Worm (Caenorhabditis elegans): ENCODE results near the gene cutl-17.

DNA sequence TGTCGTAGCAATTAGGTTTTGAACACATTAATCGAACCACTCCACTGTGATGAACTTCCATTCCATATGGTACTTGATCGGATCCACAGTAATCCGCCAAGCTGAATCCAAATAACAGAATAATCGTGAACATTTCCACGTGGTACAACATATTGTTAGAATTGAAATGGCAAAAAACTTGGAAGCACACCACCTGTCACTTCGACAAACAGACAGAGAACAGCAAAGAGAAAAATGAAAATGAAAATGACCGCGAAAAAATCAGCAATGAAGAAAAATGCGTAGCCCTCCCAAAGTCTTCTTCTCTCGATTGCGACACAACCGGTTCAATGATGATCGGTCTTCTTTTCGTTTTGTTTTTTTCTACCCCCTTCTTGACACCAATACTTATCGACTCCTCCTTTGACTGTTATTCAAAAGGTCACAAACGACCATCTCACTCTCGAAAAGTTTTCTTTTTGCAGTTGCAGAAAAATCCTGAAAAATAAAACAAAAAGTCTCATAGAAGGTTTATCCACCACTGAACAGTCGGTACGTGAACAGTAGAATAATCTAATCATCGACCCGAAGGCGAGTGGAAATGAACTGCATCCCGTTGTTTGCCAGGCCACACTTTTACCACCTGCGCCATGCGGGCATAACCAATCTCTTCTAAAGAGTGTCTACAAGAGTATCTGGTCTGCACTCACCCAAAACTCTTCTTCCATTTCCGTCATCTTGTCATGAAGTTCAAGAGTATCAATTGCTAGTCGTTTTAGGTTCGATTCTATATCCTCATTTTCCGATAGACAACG lies 20.0 kb upstream of the cutl-17 start, which contains the start of gene wrt-3:
- TF ChIP-seq med-1 (GFP tag; optimal IDR thresholded peaks at IDR 0.05; ENCODE audit: insufficient read depth): peak; percentile 89
- TF ChIP-seq klf-2 (GFP tag; conservative IDR thresholded peaks at IDR 0.05): no peak; the same call in 1 of the 2 replicates
- TF ChIP-seq T22C8.4 (GFP tag; IDR thresholded peaks at IDR 0.05): peak; percentile 95
- TF ChIP-seq tab-1 (GFP tag; IDR thresholded peaks at IDR 0.05): peak; percentile 98
- TF ChIP-seq ztf-23 (GFP tag; IDR thresholded peaks at IDR 0.05): peak; percentile 96
- peak; percentile 58 for TF ChIP-seq cog-1 (tag; optimal IDR thresholded peaks at IDR 0.05)
- peak; percentile 99 for TF ChIP-seq flt-1 (GFP tag; IDR thresholded peaks at IDR 0.05)

Measured in whole organism, midembryonic.